Worm (Caenorhabditis elegans): ENCODE results near the gene noah-2.

DNA sequence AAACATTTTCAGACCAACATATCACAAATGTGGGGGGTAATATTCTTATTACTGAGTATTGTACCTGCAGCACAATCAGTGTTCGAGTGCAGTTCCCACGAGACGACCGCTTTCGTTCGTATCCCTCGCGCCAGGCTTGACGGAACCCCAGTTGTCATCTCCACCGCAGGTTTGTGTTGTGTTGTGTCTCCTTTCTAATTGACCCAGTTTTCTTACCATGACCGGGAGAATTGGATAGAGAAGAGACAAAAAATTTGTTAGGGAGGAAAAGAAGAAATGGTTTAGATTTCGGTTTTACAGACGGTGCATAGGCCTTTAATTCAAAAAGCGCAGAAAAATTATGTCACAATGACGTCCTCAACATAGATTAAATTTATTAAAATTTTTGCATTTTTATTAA, at the start of gene noah-2:
- TF ChIP-seq lin-54 (GFP tag; optimal IDR thresholded peaks at IDR 0.05): no peak
- TF ChIP-seq F23B12.7 (tag; optimal IDR thresholded peaks at IDR 0.05; ENCODE audit: insufficient read depth): no peak
- TF ChIP-seq C06A6.2 (GFP tag; conservative IDR thresholded peaks at IDR 0.05): no peak
- no peak for TF ChIP-seq lsl-1 (GFP tag; optimal IDR thresholded peaks at IDR 0.05)
- TF ChIP-seq attf-6 (GFP tag; IDR thresholded peaks at IDR 0.05): no peak
- TF ChIP-seq sea-2 (GFP tag; IDR thresholded peaks at IDR 0.05): no peak
- no peak for TF ChIP-seq him-1 (tag; optimal IDR thresholded peaks at IDR 0.05)
- no peak for TF ChIP-seq F22D6.2 (tag; optimal IDR thresholded peaks at IDR 0.05)
- no peak for TF ChIP-seq pha-4 (tag; optimal IDR thresholded peaks at IDR 0.05)
- TF ChIP-seq unc-62 (GFP tag; optimal IDR thresholded peaks at IDR 0.05): no peak

Data from whole organism, young adult.